Worm (Caenorhabditis elegans): ENCODE measurements around the gene pkhm-2.

Gene pkhm-2

ce11 chrX:15215272-15215671 lies 34.0 kb upstream of the pkhm-2 start:
- TF ChIP-seq lin-15B (tag; optimal IDR thresholded peaks at IDR 0.05) = no peak
- TF ChIP-seq ceh-28 (tag; optimal IDR thresholded peaks at IDR 0.05) = no peak
- no peak for TF ChIP-seq snpc-4 (tag; optimal IDR thresholded peaks at IDR 0.05)
- TF ChIP-seq nhr-25 (tag; optimal IDR thresholded peaks at IDR 0.05) = no peak

DNA sequence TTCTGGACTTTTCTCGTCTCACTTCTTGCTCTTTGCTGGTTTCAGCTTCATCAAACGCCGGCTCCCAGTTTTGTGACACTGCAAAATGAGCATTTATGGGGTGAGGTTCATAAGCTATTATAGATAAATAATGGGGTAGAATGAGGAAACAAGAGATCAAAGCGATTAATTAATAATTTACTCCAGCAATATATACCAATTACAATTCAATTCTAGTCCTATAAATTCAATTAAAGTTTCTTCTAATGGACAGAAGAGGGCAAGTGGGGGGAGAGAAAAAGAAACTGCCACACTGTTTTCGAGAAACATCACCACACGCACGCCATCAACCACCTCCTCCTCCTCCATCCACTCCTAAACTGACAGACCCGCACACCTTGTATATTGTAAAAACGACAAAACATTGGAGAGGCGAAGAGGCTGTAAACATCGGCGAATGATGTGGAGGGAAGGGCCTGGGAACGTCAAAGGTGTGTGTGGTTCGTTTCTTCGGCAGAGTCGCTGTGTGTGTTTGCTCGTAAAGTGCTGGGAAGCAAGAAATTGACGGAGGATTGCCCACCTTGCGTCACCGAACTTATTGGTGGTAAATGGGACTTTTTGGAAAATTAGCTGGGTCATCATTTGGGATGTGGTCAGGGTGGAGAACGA lies 32.0 kb upstream of the pkhm-2 start, which contains the start of the genes H03A11.13 and famk-1:
TSS of gene H03A11.13 (minus strand) at position 51 of the 648 bp plus-strand sequence.
TSS of gene famk-1 (minus strand) at position 78 of the 648 bp plus-strand sequence.
- TF ChIP-seq nhr-25 (tag; optimal IDR thresholded peaks at IDR 0.05) (no peak), pha-4 (tag; optimal IDR thresholded peaks at IDR 0.05) (peak; percentile 19)

DNA sequence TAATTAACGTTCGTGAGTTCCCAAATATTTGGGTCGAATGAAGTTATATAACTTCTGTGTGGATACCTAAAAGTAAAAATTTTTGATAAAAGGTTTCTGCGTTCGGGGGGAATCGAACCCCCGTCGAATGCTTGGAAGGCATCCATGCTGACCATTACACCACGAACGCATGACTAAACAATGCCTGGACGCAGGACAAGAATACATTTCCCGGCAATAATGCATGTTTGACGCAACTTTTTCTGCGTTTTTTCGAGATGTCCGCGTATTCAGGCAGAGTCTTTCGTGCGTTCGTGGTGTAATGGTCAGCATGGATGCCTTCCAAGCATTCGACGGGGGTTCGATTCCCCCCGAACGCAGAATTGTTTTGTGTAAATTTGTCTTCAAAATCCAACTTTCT lies 19.5 kb upstream of the pkhm-2 start:
- peak; percentile 58 for TF ChIP-seq jun-1 (tag; optimal IDR thresholded peaks at IDR 0.05)
- TF ChIP-seq daf-12 (tag; optimal IDR thresholded peaks at IDR 0.05) = no peak
- TF ChIP-seq lin-39 (tag; optimal IDR thresholded peaks at IDR 0.05) = peak; percentile 47
- TF ChIP-seq nhr-77 (tag; optimal IDR thresholded peaks at IDR 0.05) = peak; percentile 5
- TF ChIP-seq hmg-11 (tag; optimal IDR thresholded peaks at IDR 0.05) = peak; percentile 59
- peak; percentile 57 for TF ChIP-seq elt-2 (tag; optimal IDR thresholded peaks at IDR 0.05)
- TF ChIP-seq mml-1 (tag; optimal IDR thresholded peaks at IDR 0.05) = no peak
- peak; percentile 82 for TF ChIP-seq nhr-43 (tag; optimal IDR thresholded peaks at IDR 0.05; ENCODE audit: poor library complexity, severe bottlenecking)
- TF ChIP-seq skn-1 (tag; optimal IDR thresholded peaks at IDR 0.05) = peak; percentile 40
- TF ChIP-seq elt-3 (tag; optimal IDR thresholded peaks at IDR 0.05) = peak in 1 of 3 experiments; percentile 44
- no peak for TF ChIP-seq elt-1 (tag; optimal IDR thresholded peaks at IDR 0.05)
- TF ChIP-seq lsy-12 (tag; optimal IDR thresholded peaks at IDR 0.05) = peak; percentile 63
- peak; percentile 51 for TF ChIP-seq nfya-1 (tag; optimal IDR thresholded peaks at IDR 0.05; ENCODE audit: insufficient read depth)
- TF ChIP-seq ceh-28 (tag; optimal IDR thresholded peaks at IDR 0.05) = peak; percentile 9
- TF ChIP-seq nhr-28 (tag; optimal IDR thresholded peaks at IDR 0.05) = peak; percentile 13
- no peak for TF ChIP-seq aly-2 (tag; optimal IDR thresholded peaks at IDR 0.05)
- TF ChIP-seq snpc-4 (tag; optimal IDR thresholded peaks at IDR 0.05) = peak; percentile 13
- TF ChIP-seq egl-5 (tag; optimal IDR thresholded peaks at IDR 0.05) = peak; percentile 52
- TF ChIP-seq ceh-82 (tag; optimal IDR thresholded peaks at IDR 0.05) = peak; percentile 35
- no peak for TF ChIP-seq ceh-16 (tag; optimal IDR thresholded peaks at IDR 0.05)
- peak; percentile 32 for TF ChIP-seq unc-62 (GFP tag; optimal IDR thresholded peaks at IDR 0.05)
- TF ChIP-seq egl-27 (tag; optimal IDR thresholded peaks at IDR 0.05) = no peak
- peak; percentile 25 for TF ChIP-seq pha-4 (tag; optimal IDR thresholded peaks at IDR 0.05)
- TF ChIP-seq pqm-1 (tag; optimal IDR thresholded peaks at IDR 0.05) = peak; percentile 73
- TF ChIP-seq unc-39 (tag; optimal IDR thresholded peaks at IDR 0.05) = no peak
- TF ChIP-seq nhr-25 (tag; optimal IDR thresholded peaks at IDR 0.05) = peak; percentile 46
- TF ChIP-seq fos-1 (tag; optimal IDR thresholded peaks at IDR 0.05) = no peak
- TF ChIP-seq nhr-23 (tag; optimal IDR thresholded peaks at IDR 0.05) = peak; percentile 66
- peak; percentile 73 for TF ChIP-seq tbx-2 (tag; optimal IDR thresholded peaks at IDR 0.05)

DNA sequence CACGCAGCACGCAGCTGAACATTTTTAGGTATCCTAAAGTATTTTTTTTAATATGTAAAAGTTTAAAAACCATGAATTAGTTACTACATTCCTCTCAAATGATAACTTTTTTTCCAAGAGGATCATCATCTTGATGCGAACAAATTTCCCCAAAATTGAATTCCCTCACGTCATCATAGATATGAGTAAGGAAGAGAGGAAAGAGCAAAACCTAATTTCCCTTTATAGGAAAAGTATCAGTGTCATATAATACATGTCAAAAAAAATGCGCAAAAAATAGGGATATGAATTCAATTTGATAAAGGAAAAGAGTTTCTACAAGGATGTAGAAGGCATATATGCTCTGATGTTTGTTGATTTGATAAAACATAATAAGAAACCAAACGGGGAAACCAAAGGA lies 18.9 kb upstream of the pkhm-2 start:
- TF ChIP-seq fkh-10 (GFP tag; optimal IDR thresholded peaks at IDR 0.05) = peak; percentile 31
- no peak for TF ChIP-seq nhr-11 (tag; optimal IDR thresholded peaks at IDR 0.05)

DNA sequence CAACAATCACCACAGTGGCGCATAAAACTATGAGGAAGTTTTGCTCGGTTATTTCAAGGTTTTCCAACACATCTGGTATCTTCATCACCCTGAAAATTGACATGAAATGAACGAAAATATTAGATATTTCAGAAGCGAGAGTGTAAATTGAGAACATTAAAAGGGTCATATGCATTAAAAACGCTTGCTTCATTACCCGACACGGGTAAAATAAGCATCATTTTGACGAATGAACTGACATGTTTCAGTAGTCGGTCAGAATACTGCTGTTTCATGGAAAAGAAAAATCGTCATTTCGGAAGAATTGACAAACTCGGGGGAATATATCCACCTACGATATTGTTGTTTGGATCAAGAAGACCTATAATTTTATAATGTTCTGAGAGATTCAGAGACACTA lies 17.8 kb upstream of the pkhm-2 start, which contains the start of gene snt-7:
TSS of gene snt-7 (minus strand) at position 101 of the 400 bp plus-strand sequence.
- TF ChIP-seq fkh-2 (tag; optimal IDR thresholded peaks at IDR 0.05) = no peak
- TF ChIP-seq jun-1 (tag; optimal IDR thresholded peaks at IDR 0.05) = no peak
- no peak for TF ChIP-seq nhr-77 (tag; optimal IDR thresholded peaks at IDR 0.05)
- no peak for TF ChIP-seq unc-39 (tag; optimal IDR thresholded peaks at IDR 0.05)
- no peak for TF ChIP-seq pha-4 (tag; optimal IDR thresholded peaks at IDR 0.05)
- TF ChIP-seq nfya-1 (tag; optimal IDR thresholded peaks at IDR 0.05; ENCODE audit: insufficient read depth) = no peak
- TF ChIP-seq hmg-11 (tag; optimal IDR thresholded peaks at IDR 0.05) = no peak
- no peak for TF ChIP-seq lsy-12 (tag; optimal IDR thresholded peaks at IDR 0.05)
- no peak for TF ChIP-seq nhr-11 (tag; optimal IDR thresholded peaks at IDR 0.05)
- no peak for TF ChIP-seq nhr-28 (tag; optimal IDR thresholded peaks at IDR 0.05)
- no peak for TF ChIP-seq skn-1 (tag; optimal IDR thresholded peaks at IDR 0.05)
- TF ChIP-seq elt-2 (tag; optimal IDR thresholded peaks at IDR 0.05) = no peak
- no peak for TF ChIP-seq mml-1 (tag; optimal IDR thresholded peaks at IDR 0.05)
- no peak for TF ChIP-seq elt-3 (tag; optimal IDR thresholded peaks at IDR 0.05)
- no peak for TF ChIP-seq ceh-9 (tag; optimal IDR thresholded peaks at IDR 0.05)
- no peak for TF ChIP-seq elt-1 (tag; optimal IDR thresholded peaks at IDR 0.05)

All from whole organism, L3 larva.